Fruit fly (Drosophila melanogaster): Measurements from ENCODE around the gene CG17261.

CG17261 gene

DNA sequence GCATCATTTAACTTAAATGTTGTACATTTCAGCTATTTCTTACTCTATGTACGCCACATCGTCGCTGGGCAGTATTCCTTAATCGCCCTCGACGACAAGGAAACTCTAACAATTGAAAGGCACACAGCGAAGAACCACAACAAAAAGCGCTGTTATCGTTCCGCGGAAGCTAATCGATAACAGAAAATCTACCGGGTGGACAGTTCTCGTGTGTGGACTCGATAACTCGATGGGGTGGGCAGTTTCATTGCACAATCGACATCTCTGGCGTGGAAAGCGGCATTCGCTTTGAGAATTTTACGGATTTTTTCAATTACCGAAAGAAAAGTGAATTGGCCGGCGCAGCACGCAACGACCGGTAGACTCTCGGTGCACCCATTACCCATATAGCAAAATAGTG, 19.4 kb upstream of the CG17261 start, which contains the start of the genes alpha4GT1 and Prp40:
Gene alpha4GT1 (minus strand): TSS at position 156 of the 400 bp plus-strand sequence.
Gene Prp40 (plus strand): TSS at position 241 of the 400 bp plus-strand sequence.
- TF ChIP-seq CG15601 (tag; optimal IDR thresholded peaks at IDR 0.05) (no peak), pfk (GFP tag; optimal IDR thresholded peaks at IDR 0.05) (peak; percentile 39), CG10209 (GFP tag; optimal IDR thresholded peaks at IDR 0.05) (no peak), Dll (GFP tag; IDR thresholded peaks at IDR 0.05; ENCODE audit: partially characterized antibody) (peak; percentile 79), slou (GFP tag; optimal IDR thresholded peaks at IDR 0.05) (no peak), Myb (GFP tag; optimal IDR thresholded peaks at IDR 0.05) (peak; percentile 43), sqz (GFP tag; optimal IDR thresholded peaks at IDR 0.05) (no peak), cwo (GFP tag; optimal IDR thresholded peaks at IDR 0.05) (no peak), D19B (GFP tag; optimal IDR thresholded peaks at IDR 0.05) (no peak), NFAT (GFP tag; IDR thresholded peaks at IDR 0.05) (0 out of 2 replicates have a peak, but pooled peaks have one; percentile 15), Sox100B (GFP tag; optimal IDR thresholded peaks at IDR 0.05) (no peak), Rfx (GFP tag; IDR thresholded peaks at IDR 0.05) (no peak), Meics (GFP tag; optimal IDR thresholded peaks at IDR 0.05) (no peak), vfl (GFP tag; optimal IDR thresholded peaks at IDR 0.05) (no peak), gfzf (GFP tag; optimal IDR thresholded peaks at IDR 0.05) (peak; percentile 27), nom (GFP tag; optimal IDR thresholded peaks at IDR 0.05) (no peak), mam (GFP tag; optimal IDR thresholded peaks at IDR 0.05) (no peak), pzg (GFP tag; optimal IDR thresholded peaks at IDR 0.05) (peak; percentile 81), MBD-R2 (GFP tag; IDR thresholded peaks at IDR 0.05) (peak; percentile 98), Awh (GFP tag; IDR thresholded peaks at IDR 0.05) (no peak), CG11560 (tag; IDR thresholded peaks at IDR 0.05) (peak; percentile 86), CG12155 (GFP tag; optimal IDR thresholded peaks at IDR 0.05) (no peak), sens (GFP tag) (no peak), CG4360 (GFP tag; IDR thresholded peaks at IDR 0.05) (peak; percentile 77; the same call in 1 of the 2 replicates), E2f2 (GFP tag; IDR thresholded peaks at IDR 0.05) (peak; percentile 67), CG1603 (tag; optimal IDR thresholded peaks at IDR 0.05) (no peak), HmgZ (tag; optimal IDR thresholded peaks at IDR 0.05) (peak; percentile 49), Sox102F (GFP tag; optimal IDR thresholded peaks at IDR 0.05) (no peak), CG7745 (tag; optimal IDR thresholded peaks at IDR 0.05) (no peak), Opbp (GFP tag; IDR thresholded peaks at IDR 0.05; ENCODE audit: partially characterized antibody) (peak; percentile 85), Lhr (GFP tag; optimal IDR thresholded peaks at IDR 0.05) (no peak), pb (GFP tag; optimal IDR thresholded peaks at IDR 0.05) (no peak), CG9797 (GFP tag; optimal IDR thresholded peaks at IDR 0.05) (peak; percentile 4), CG4328 (GFP tag; optimal IDR thresholded peaks at IDR 0.05) (no peak), CG11504 (tag; optimal IDR thresholded peaks at IDR 0.05) (no peak), CG30020 (tag; optimal IDR thresholded peaks at IDR 0.05) (no peak), br (optimal IDR thresholded peaks at IDR 0.05) (no peak), CG34376 (GFP tag; optimal IDR thresholded peaks at IDR 0.05) (no peak), pum (GFP tag; optimal IDR thresholded peaks at IDR 0.05) (no peak), CG12236 (GFP tag; optimal IDR thresholded peaks at IDR 0.05) (no peak), bowl (GFP tag; IDR thresholded peaks at IDR 0.05) (no peak), ara (GFP tag; IDR thresholded peaks at IDR 0.05) (no peak), Xrp1 (GFP tag; IDR thresholded peaks at IDR 0.05) (no peak), CrebB (tag; optimal IDR thresholded peaks at IDR 0.05) (no peak), Antp (GFP tag; optimal IDR thresholded peaks at IDR 0.05) (no peak), peb (GFP tag; IDR thresholded peaks at IDR 0.05) (no peak), rib (GFP tag; IDR thresholded peaks at IDR 0.05) (no peak), CG17359 (tag; optimal IDR thresholded peaks at IDR 0.05) (no peak), stwl (tag; optimal IDR thresholded peaks at IDR 0.05) (peak; percentile 72), Sry-δ (GFP tag; optimal IDR thresholded peaks at IDR 0.05) (peak; percentile 78), NK7.1 (GFP tag; optimal IDR thresholded peaks at IDR 0.05) (no peak), CG16815 (GFP tag; optimal IDR thresholded peaks at IDR 0.05) (no peak)
